Worm (Caenorhabditis elegans) whole organism, L4 larva: ENCODE data around the gene F19D8.2.

Experiments used
- F37D6.2 ChIP-seq: sonication (generic microtip); optimal IDR thresholded peaks from 2 replicates; lab custom pipeline; 2016; ENCODE audit warnings: mild to moderate bottlenecking, missing genetic modification characterization, missing compliant biosample characterization
- F49E8.2 ChIP-seq: sonication (generic microtip); optimal IDR thresholded peaks from 2 replicates; lab custom pipeline; 2016; ENCODE audit warnings: missing compliant biosample characterization, mild to moderate bottlenecking, missing genetic modification characterization, borderline replicate concordance
- R02D3.7 ChIP-seq: fragments of 150-350 bp; sonication (generic microtip); optimal IDR thresholded peaks from 3 replicates; lab custom pipeline; 2014; ENCODE audit warnings: missing biosample characterization, missing genetic modification characterization
- aha-1 ChIP-seq: fragments of 150-350 bp; peaks from one replicate; lab custom pipeline; 2014; ENCODE audit warnings: missing biosample characterization, missing genetic modification characterization
- aly-2 ChIP-seq: sonication (generic microtip); optimal IDR thresholded peaks from 2 replicates; lab custom pipeline; 2018; ENCODE audit warnings: missing biosample characterization, missing genetic modification characterization
- ama-1 ChIP-seq: fragments of 150-350 bp; optimal IDR thresholded peaks from 2 replicates; lab custom pipeline; 2014; ENCODE audit warnings: inconsistent platforms, mixed read lengths
- ceh-20 ChIP-seq: fragments of 200-800 bp; sonication (Bioruptor generic); IDR thresholded peaks from 2 replicates; pipeline ENCODE4 v1.3.6; 2022; ENCODE audit warnings: missing genetic modification reagents, missing genetic modification characterization, missing compliant biosample characterization
- ceh-32 ChIP-seq: sonication (generic microtip); optimal IDR thresholded peaks from 2 replicates; lab custom pipeline; 2016; ENCODE audit warnings: mild to moderate bottlenecking, missing genetic modification characterization, missing compliant biosample characterization; ENCODE audit not compliant: poor library complexity
- ceh-44 ChIP-seq: fragments of 200-800 bp; sonication (Bioruptor generic); IDR thresholded peaks from 2 replicates; pipeline ENCODE4 v1.3.6; 2022; ENCODE audit warnings: missing genetic modification reagents, missing genetic modification characterization, missing compliant biosample characterization
- cey-2 ChIP-seq: sonication (generic microtip); optimal IDR thresholded peaks from 3 replicates; lab custom pipeline; 2017; ENCODE audit warnings: missing genetic modification characterization, mild to moderate bottlenecking, missing compliant biosample characterization, antibody characterized with exemption, borderline replicate concordance; ENCODE audit not compliant: insufficient read depth
- daf-16 ChIP-seq, 3 experiments: sonication (generic microtip); optimal IDR thresholded peaks; 2 replicates each; lab custom pipeline; 2016 to 2017; ENCODE audit warnings: missing genetic modification characterization in 3 of 3, missing genetic modification reagents in 3 of 3, mild to moderate bottlenecking in 2 of 3, missing compliant biosample characterization in 2 of 3, missing biosample characterization in 1 of 3, moderate library complexity in 1 of 3
- dpl-1 ChIP-seq: fragments of 150-350 bp; optimal IDR thresholded peaks from 2 replicates; lab custom pipeline; 2014; ENCODE audit warnings: missing biosample characterization, missing genetic modification reagents, missing genetic modification characterization
- duxl-1 ChIP-seq: sonication (generic microtip); optimal IDR thresholded peaks from 2 replicates; lab custom pipeline; 2016; ENCODE audit warnings: mild to moderate bottlenecking, missing genetic modification characterization, moderate library complexity, missing compliant biosample characterization; ENCODE audit not compliant: poor library complexity
- dve-1 ChIP-seq: sonication (generic microtip); optimal IDR thresholded peaks from 2 replicates; lab custom pipeline; 2017; ENCODE audit warnings: antibody characterized with exemption, mild to moderate bottlenecking, missing genetic modification characterization, missing compliant biosample characterization; ENCODE audit not compliant: insufficient read depth
- gei-8 ChIP-seq: fragments of 200-800 bp; sonication (Bioruptor generic); optimal IDR thresholded peaks from 2 replicates; lab custom pipeline; 2018; ENCODE audit warnings: mild to moderate bottlenecking, missing genetic modification characterization, missing compliant biosample characterization
- hif-1 ChIP-seq, 2 experiments: sonication (generic microtip); optimal IDR thresholded peaks; 2 replicates each; lab custom pipeline; 2016 to 2017; ENCODE audit warnings: missing compliant biosample characterization in 2 of 2, missing genetic modification characterization in 2 of 2, missing genetic modification reagents in 2 of 2, missing genotype in 2 of 2, mild to moderate bottlenecking in 1 of 2
- hlh-11 ChIP-seq: fragments of 200-800 bp; sonication (Bioruptor generic); optimal IDR thresholded peaks from 2 replicates; lab custom pipeline; 2018; ENCODE audit warnings: mild to moderate bottlenecking, missing genetic modification characterization, missing compliant biosample characterization
- hmg-1.1 ChIP-seq: fragments of 200-800 bp; sonication (Bioruptor generic); IDR thresholded peaks from 2 replicates; pipeline ENCODE4 v1.3.6; 2022; ENCODE audit warnings: missing genetic modification reagents, missing genetic modification characterization, missing compliant biosample characterization
- lin-15B ChIP-seq: fragments of 150-350 bp; sonication (generic microtip); optimal IDR thresholded peaks from 3 replicates; lab custom pipeline; 2014; ENCODE audit warnings: missing biosample characterization, missing genetic modification characterization
- lin-39 ChIP-seq: fragments of 150-350 bp; optimal IDR thresholded peaks from 2 replicates; lab custom pipeline; 2014; ENCODE audit warnings: missing biosample characterization, missing genetic modification reagents, missing genetic modification characterization
- mdl-1 ChIP-seq, 2 experiments: fragments of 150-350 bp in 1 of 2; sonication (generic microtip) in 1 of 2; optimal IDR thresholded peaks; 2 replicates each; lab custom pipeline; 2014 to 2017; ENCODE audit warnings: missing biosample characterization in 2 of 2, missing genetic modification characterization in 2 of 2
- mdt-29 ChIP-seq: fragments of 200-800 bp; sonication (Bioruptor generic); IDR thresholded peaks from 2 replicates; pipeline ENCODE4 v1.3.6; 2022; ENCODE audit warnings: missing genetic modification reagents, missing genetic modification characterization, missing compliant biosample characterization
- mep-1 ChIP-seq: fragments of 150-350 bp; sonication (generic microtip); optimal IDR thresholded peaks from 3 replicates; lab custom pipeline; 2014; ENCODE audit warnings: missing biosample characterization, missing genetic modification characterization
- nhr-10 ChIP-seq: fragments of 150-350 bp; optimal IDR thresholded peaks from 2 replicates; lab custom pipeline; 2014; ENCODE audit warnings: missing biosample characterization, missing genetic modification characterization
- nhr-11 ChIP-seq: fragments of 150-350 bp; optimal IDR thresholded peaks from 2 replicates; lab custom pipeline; 2014; ENCODE audit warnings: missing biosample characterization, missing genetic modification characterization
- nhr-111 ChIP-seq: fragments of 200-800 bp; sonication (Bioruptor generic); optimal IDR thresholded peaks from 2 replicates; lab custom pipeline; 2018; ENCODE audit warnings: mild to moderate bottlenecking, missing genetic modification characterization, missing compliant biosample characterization
- nhr-28 ChIP-seq: fragments of 150-350 bp; optimal IDR thresholded peaks from 2 replicates; lab custom pipeline; 2014; ENCODE audit warnings: missing biosample characterization, missing genetic modification characterization
- nhr-41 ChIP-seq: fragments of 200-800 bp; sonication (Bioruptor generic); IDR thresholded peaks from 2 replicates; pipeline ENCODE4 v1.3.6; 2022; ENCODE audit warnings: missing genetic modification reagents, missing genetic modification characterization, missing compliant biosample characterization
- nhr-42 ChIP-seq: fragments of 200-800 bp; sonication (Bioruptor generic); IDR thresholded peaks from 2 replicates; pipeline ENCODE4 v1.3.6; 2022; ENCODE audit warnings: missing genetic modification characterization, missing compliant biosample characterization
- nhr-77 ChIP-seq: fragments of 150-350 bp; optimal IDR thresholded peaks from 2 replicates; lab custom pipeline; 2014; ENCODE audit warnings: missing biosample characterization, missing genetic modification characterization
- pqm-1 ChIP-seq: sonication (generic microtip); optimal IDR thresholded peaks from 2 replicates; lab custom pipeline; 2017; ENCODE audit warnings: missing biosample characterization, missing genetic modification characterization
- set-16 ChIP-seq: fragments of 200-800 bp; sonication (Bioruptor generic); IDR thresholded peaks from 2 replicates; pipeline ENCODE4 v1.3.6; 2022; ENCODE audit warnings: missing genetic modification reagents, missing genetic modification characterization, missing compliant biosample characterization
- skn-1 ChIP-seq: fragments of 150-350 bp; optimal IDR thresholded peaks from 2 replicates; lab custom pipeline; 2014; ENCODE audit warnings: missing biosample characterization, missing genetic modification characterization
- tra-1 ChIP-seq: fragments of 200-800 bp; sonication (Bioruptor generic); IDR thresholded peaks from 2 replicates; pipeline ENCODE4 v1.3.6; 2022; ENCODE audit warnings: missing genetic modification reagents, missing genetic modification characterization, missing compliant biosample characterization
- unc-130 ChIP-seq: sonication (generic microtip); optimal IDR thresholded peaks from 2 replicates; lab custom pipeline; 2016; ENCODE audit warnings: missing genetic modification reagents, missing genetic modification characterization, missing compliant biosample characterization
- unc-39 ChIP-seq: sonication (generic microtip); optimal IDR thresholded peaks from 2 replicates; lab custom pipeline; 2017; ENCODE audit warnings: missing biosample characterization, missing genetic modification characterization
- unc-62 ChIP-seq, 3 experiments: fragments of 150-350 bp in 1 of 3; sonication (generic microtip); optimal IDR thresholded peaks in 2 of 3; peaks in 1 of 3; 1 replicate in 1 of 3; 2 replicates in 2 of 3; lab custom pipeline; 2014 to 2017; ENCODE audit warnings: missing biosample characterization in 3 of 3, missing genetic modification characterization in 3 of 3, missing genetic modification reagents in 3 of 3, missing genotype in 1 of 3
- zag-1 ChIP-seq: fragments of 150-350 bp; optimal IDR thresholded peaks from 2 replicates; lab custom pipeline; 2014; ENCODE audit warnings: missing biosample characterization, missing genetic modification characterization
- zfp-3 ChIP-seq: fragments of 200-800 bp; sonication (Bioruptor generic); conservative IDR thresholded peaks from 2 replicates; pipeline ENCODE4 v1.3.6; 2022; ENCODE audit warnings: missing genetic modification reagents, missing genetic modification characterization, missing compliant biosample characterization

F19D8.2 gene

DNA sequence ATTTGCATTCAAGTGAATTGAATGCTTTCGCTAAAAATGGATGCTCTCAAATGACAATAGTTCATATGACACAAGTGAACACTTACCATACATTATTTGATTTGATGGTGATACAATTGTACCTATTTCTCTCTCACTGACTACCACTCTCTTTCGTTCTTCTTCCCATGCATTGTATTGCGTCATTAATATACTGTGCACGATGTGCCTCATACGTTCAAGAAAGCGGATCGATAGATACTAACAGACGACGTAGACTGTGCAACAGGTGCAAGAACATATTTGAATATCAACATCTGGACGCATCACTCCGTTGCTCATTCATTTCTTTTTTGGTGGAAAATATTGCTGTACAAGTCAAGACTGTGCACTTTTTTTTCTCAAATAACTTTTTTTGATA is 24.5 kb downstream of the F19D8.2 start, which contains the start of gene M03B6.4:
M03B6.4 (plus strand) TSS at position 149 of the 400 bp plus-strand sequence.
- no peak for TF ChIP-seq nhr-77
- TF ChIP-seq lin-39: no peak
- TF ChIP-seq ceh-44 (GFP tag; lab: Robert Waterston, UW): no peak
- no peak for TF ChIP-seq unc-39 (tag; lab: Kevin White, UChicago)
- no peak for TF ChIP-seq nhr-111 (GFP tag; lab: Kevin White, UChicago)
- no peak for TF ChIP-seq mdt-29
- no peak for TF ChIP-seq cey-2 (tag; lab: Kevin White, UChicago)
- TF ChIP-seq duxl-1 (tag; lab: Kevin White, UChicago): no peak
- no peak for TF ChIP-seq dve-1 (tag; lab: Kevin White, UChicago)
- no peak for TF ChIP-seq unc-130 (GFP tag; lab: Kevin White, UChicago)
- TF ChIP-seq aha-1: peak; percentile 30
- no peak for TF ChIP-seq ama-1 (lab: Kevin White, UChicago)
- TF ChIP-seq nhr-41 (GFP tag; lab: Robert Waterston, UW): no peak
- no peak for TF ChIP-seq zag-1 (tag; lab: Kevin White, UChicago)
- no peak for TF ChIP-seq F49E8.2 (tag; lab: Kevin White, UChicago)
- peak; percentile 23 for TF ChIP-seq nhr-28
- no peak for TF ChIP-seq set-16 (GFP tag; lab: Robert Waterston, UW)
- no peak for TF ChIP-seq mep-1 (tag; lab: Kevin White, UChicago)
- peak; percentile 27 for TF ChIP-seq pqm-1 (tag; lab: Kevin White, UChicago)
- TF ChIP-seq F37D6.2 (tag; lab: Kevin White, UChicago): no peak
- TF ChIP-seq zfp-3 (GFP tag; lab: Robert Waterston, UW): no peak
- TF ChIP-seq dpl-1 (GFP tag; lab: Kevin White, UChicago): no peak

DNA sequence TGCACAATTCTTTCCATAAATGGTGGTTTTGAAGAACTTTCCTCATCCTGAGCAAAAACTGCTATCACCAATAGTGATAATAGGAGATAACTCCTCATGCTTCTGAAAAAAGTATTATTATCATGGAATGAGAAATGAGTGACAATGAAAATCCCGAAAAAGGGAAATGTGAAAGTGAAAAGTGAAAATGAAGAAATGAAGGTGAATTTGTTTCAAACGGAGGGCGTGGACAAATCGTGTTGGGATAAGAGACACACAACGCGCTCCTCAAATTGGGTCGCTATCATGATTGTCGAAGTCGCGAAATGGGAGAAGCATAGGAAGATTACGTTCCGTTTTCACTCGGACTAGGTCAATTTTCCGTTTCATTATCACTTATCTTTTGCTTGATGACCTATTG is 30.0 kb downstream of the F19D8.2 start, which contains the start of gene M03B6.3:
M03B6.3 (minus strand) TSS at position 102 of the 400 bp plus-strand sequence.
- TF ChIP-seq hif-1 (tag; optimal IDR thresholded peaks at IDR 0.05; lab: Kevin White, UChicago): no peak
- TF ChIP-seq, all 104 proteins: peak for 0

DNA sequence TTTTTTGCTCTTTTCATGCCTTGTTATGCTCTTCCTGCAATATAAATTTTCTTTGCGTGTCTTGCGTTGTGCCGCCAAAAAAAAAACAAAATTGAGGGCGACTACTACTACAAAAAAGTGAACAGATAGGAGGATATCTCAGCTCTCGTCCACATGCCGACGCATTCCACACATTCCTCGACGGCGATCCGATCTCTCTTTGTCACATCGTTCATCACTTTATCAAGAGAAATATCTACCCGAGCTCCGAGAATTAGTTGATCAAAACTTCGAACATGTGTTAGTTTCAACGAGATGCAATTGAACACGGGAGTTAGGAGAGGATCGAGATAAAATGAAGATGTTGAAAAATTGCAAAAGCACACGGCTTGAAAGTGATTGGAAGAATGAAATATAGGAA is 36.9 kb downstream of the F19D8.2 start:
- TF ChIP-seq daf-16 (GFP tag; optimal IDR thresholded peaks at IDR 0.05; lab: Kevin White, UChicago): peak in 1 of 2 experiments; percentile 57
- no peak for TF ChIP-seq daf-16 (tag; optimal IDR thresholded peaks at IDR 0.05; lab: Kevin White, UChicago)
- no peak for TF ChIP-seq nhr-77
- peak; percentile 15 for TF ChIP-seq hlh-11
- no peak for TF ChIP-seq ceh-32 (tag; lab: Kevin White, UChicago)
- TF ChIP-seq gei-8 (GFP tag; lab: Kevin White, UChicago): no peak
- TF ChIP-seq, all 104 proteins: peak for 2

DNA sequence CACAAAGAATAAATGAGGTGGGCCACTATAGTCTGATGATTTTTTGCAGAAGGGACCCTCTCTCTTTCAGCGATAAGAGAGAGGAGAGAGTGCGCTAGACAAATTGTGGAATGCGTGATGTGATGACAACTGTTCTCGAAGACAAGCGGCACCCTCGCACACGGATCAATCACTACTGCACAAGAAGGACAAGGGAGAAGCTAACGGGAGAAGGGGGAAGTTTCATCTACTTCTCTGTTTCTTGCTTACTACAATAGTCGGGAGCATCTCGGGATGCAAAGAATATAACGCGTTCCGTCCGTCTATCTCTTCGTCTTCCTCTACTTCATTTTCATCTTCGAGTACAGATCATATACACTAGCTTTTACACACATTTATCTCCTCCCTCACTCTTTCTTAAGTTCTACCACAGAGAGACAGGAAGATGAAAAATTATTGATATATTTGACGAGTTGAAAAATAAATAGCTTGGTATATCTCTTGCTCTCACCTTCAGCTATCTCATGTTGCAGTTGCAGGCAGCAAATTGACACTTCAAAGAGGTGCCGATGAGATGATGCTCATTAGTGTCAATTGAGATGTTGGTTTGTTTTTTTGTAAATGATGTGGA is 39.2 kb downstream of the F19D8.2 start:
- TF ChIP-seq hlh-11 (peak; percentile 42), nhr-28 (peak; percentile 6), R02D3.7 (tag; lab: Kevin White, UChicago) (no peak), dpl-1 (GFP tag; lab: Kevin White, UChicago) (no peak), nhr-77 (no peak), set-16 (GFP tag; lab: Robert Waterston, UW) (no peak), aly-2 (tag; lab: Kevin White, UChicago) (no peak), nhr-10 (no peak), daf-16 (GFP tag; optimal IDR thresholded peaks at IDR 0.05; lab: Kevin White, UChicago) (peak in 1 of 2 experiments; percentile 85), daf-16 (tag; optimal IDR thresholded peaks at IDR 0.05; lab: Kevin White, UChicago) (no peak), hmg-1.1 (GFP tag; lab: Robert Waterston, UW) (no peak), pqm-1 (tag; lab: Kevin White, UChicago) (no peak), unc-62 (GFP tag; optimal IDR thresholded peaks at IDR 0.05 in 1 of 2; lab: Kevin White, UChicago) (peak in 1 of 2 experiments; percentile 64), unc-62 (tag; optimal IDR thresholded peaks at IDR 0.05; lab: Kevin White, UChicago) (no peak), mdl-1 (tag; optimal IDR thresholded peaks at IDR 0.05; lab: Kevin White, UChicago) (no peak), nhr-42 (no peak), lin-15B (tag; lab: Kevin White, UChicago) (no peak), ceh-20 (GFP tag; lab: Robert Waterston, UW) (0 out of 2 replicates have a peak, but pooled peaks have one; percentile 29), aha-1 (peak; percentile 87), zfp-3 (GFP tag; lab: Robert Waterston, UW) (no peak), tra-1 (0 out of 2 replicates have a peak, but pooled peaks have one; percentile 52), skn-1 (no peak), nhr-11 (tag; lab: Kevin White, UChicago) (peak; percentile 46), zag-1 (tag; lab: Kevin White, UChicago) (no peak), mep-1 (tag; lab: Kevin White, UChicago) (no peak)
- TF ChIP-seq, all 104 proteins: peak for 8
